Worm (Caenorhabditis elegans) whole organism, midembryonic: ENCODE data around the gene his-42.

Source experiments
- klf-2 ChIP-seq: fragments of 200-800 bp; sonication (Bioruptor generic); conservative IDR thresholded peaks from 2 replicates; pipeline ENCODE4 v1.3.6; 2022; ENCODE audit warnings: missing genetic modification reagents, missing genetic modification characterization, missing compliant biosample characterization
- ztf-29 ChIP-seq: fragments of 200-800 bp; sonication (Bioruptor generic); IDR thresholded peaks from 2 replicates; pipeline ENCODE4 v1.3.6; 2022; ENCODE audit warnings: missing genetic modification reagents, missing genetic modification characterization, missing compliant biosample characterization

DNA sequence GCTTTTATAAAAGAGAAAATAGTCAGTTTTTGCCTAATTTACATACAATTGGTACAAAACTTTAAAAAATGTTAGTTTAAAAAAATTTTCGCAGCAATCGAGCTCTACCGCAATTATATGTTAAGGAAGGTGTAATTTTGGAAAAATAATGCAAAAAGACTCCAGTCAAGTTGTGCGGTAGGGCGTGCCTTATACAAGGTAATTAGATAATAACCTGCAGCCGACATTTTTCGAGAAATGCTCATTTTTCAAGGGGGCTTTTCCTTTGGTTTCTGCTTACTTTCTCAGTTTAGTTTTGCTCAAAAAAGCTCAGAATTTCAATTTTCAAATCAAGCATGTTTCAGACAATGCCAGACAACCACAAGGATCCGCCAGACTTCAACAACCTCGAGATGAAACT is 1.8 kb upstream of the his-42 start, which contains the start of gene F08G2.4:
- no peak for TF ChIP-seq ztf-29 (GFP tag; lab: Robert Waterston, UW)
- no peak for TF ChIP-seq klf-2 (GFP tag; lab: Robert Waterston, UW)
